Worm (Caenorhabditis elegans) whole organism, L2 larva: ENCODE measurements around the gene rexd-1.

Experiments
- C34F6.9 ChIP-seq: fragments of 150-350 bp; optimal IDR thresholded peaks from 2 replicates; lab custom pipeline; 2014; ENCODE audit warnings: missing biosample characterization, missing genetic modification characterization
- F13H6.1 ChIP-seq: sonication (generic microtip); optimal IDR thresholded peaks from 2 replicates; lab custom pipeline; 2016; ENCODE audit warnings: missing genetic modification characterization, missing compliant biosample characterization
- R02D3.7 ChIP-seq: fragments of 150-350 bp; optimal IDR thresholded peaks from 2 replicates; lab custom pipeline; 2014; ENCODE audit warnings: missing biosample characterization, missing genetic modification characterization
- Y55F3AM.14 ChIP-seq: fragments of 200-800 bp; sonication (Bioruptor generic); optimal IDR thresholded peaks from 2 replicates; lab custom pipeline; 2018; ENCODE audit warnings: mild to moderate bottlenecking, missing genetic modification characterization, missing compliant biosample characterization
- ZK546.5 ChIP-seq: sonication (generic microtip); optimal IDR thresholded peaks from 2 replicates; lab custom pipeline; 2017; ENCODE audit warnings: missing biosample characterization, missing genetic modification characterization
- alr-1 ChIP-seq: fragments of 150-350 bp; optimal IDR thresholded peaks from 2 replicates; lab custom pipeline; 2014; ENCODE audit warnings: missing biosample characterization, missing genetic modification characterization
- aly-2 ChIP-seq: fragments of 150-350 bp; optimal IDR thresholded peaks from 2 replicates; lab custom pipeline; 2014; ENCODE audit warnings: missing biosample characterization, missing genetic modification characterization
- ama-1 ChIP-seq: fragments of 150-350 bp; optimal IDR thresholded peaks from 2 replicates; lab custom pipeline; 2018; ENCODE audit warnings: inconsistent platforms
- blmp-1 ChIP-seq: sonication (generic microtip); optimal IDR thresholded peaks from 2 replicates; lab custom pipeline; 2017; ENCODE audit warnings: missing genetic modification characterization, mild to moderate bottlenecking, missing compliant biosample characterization, antibody characterized with exemption, moderate library complexity; ENCODE audit not compliant: insufficient read depth
- ceh-82 ChIP-seq: fragments of 150-350 bp; optimal IDR thresholded peaks from 2 replicates; lab custom pipeline; 2014; ENCODE audit warnings: missing biosample characterization, missing genetic modification characterization
- crh-2 ChIP-seq: sonication (generic microtip); optimal IDR thresholded peaks from 2 replicates; lab custom pipeline; 2017; ENCODE audit warnings: missing biosample characterization, missing genetic modification characterization
- dmd-4 ChIP-seq: sonication (generic microtip); optimal IDR thresholded peaks from 2 replicates; lab custom pipeline; 2017; ENCODE audit warnings: missing biosample characterization, missing genetic modification characterization
- egl-27 ChIP-seq: sonication (generic microtip); optimal IDR thresholded peaks from 3 replicates; lab custom pipeline; 2017; ENCODE audit warnings: missing biosample characterization, missing genetic modification reagents, missing genetic modification characterization
- elt-1 ChIP-seq: fragments of 150-350 bp; optimal IDR thresholded peaks from 2 replicates; lab custom pipeline; 2014; ENCODE audit warnings: missing biosample characterization, missing genetic modification characterization
- elt-3 ChIP-seq: sonication (generic microtip); optimal IDR thresholded peaks from 2 replicates; lab custom pipeline; 2017; ENCODE audit warnings: missing biosample characterization, missing genetic modification characterization
- fos-1 ChIP-seq: fragments of 150-350 bp; optimal IDR thresholded peaks from 2 replicates; lab custom pipeline; 2014; ENCODE audit warnings: missing biosample characterization, missing genetic modification characterization
- gmeb-1 ChIP-seq: fragments of 150-350 bp; optimal IDR thresholded peaks from 2 replicates; lab custom pipeline; 2014; ENCODE audit warnings: missing biosample characterization, missing genetic modification characterization
- lin-11 ChIP-seq: fragments of 150-350 bp; sonication (generic microtip); optimal IDR thresholded peaks from 2 replicates; lab custom pipeline; 2014; ENCODE audit warnings: missing biosample characterization, missing genetic modification characterization, inconsistent platforms, mixed read lengths
- lin-13 ChIP-seq: fragments of 150-350 bp; optimal IDR thresholded peaks from 2 replicates; lab custom pipeline; 2014; ENCODE audit warnings: missing biosample characterization, missing genetic modification reagents, missing genetic modification characterization
- lsy-2 ChIP-seq, 2 experiments: fragments of 150-350 bp in 1 of 2; sonication (generic microtip) in 1 of 2; optimal IDR thresholded peaks; 2 replicates each; lab custom pipeline; 2014 to 2017; ENCODE audit warnings: missing biosample characterization in 2 of 2, missing genetic modification characterization in 2 of 2
- mbf-1 ChIP-seq: sonication (generic microtip); optimal IDR thresholded peaks from 2 replicates; lab custom pipeline; 2017; ENCODE audit warnings: missing biosample characterization, missing genetic modification characterization
- mdl-1 ChIP-seq, 2 experiments: fragments of 150-350 bp in 1 of 2; sonication (generic microtip) in 1 of 2; optimal IDR thresholded peaks; 2 replicates each; lab custom pipeline; 2017; ENCODE audit warnings: missing biosample characterization in 2 of 2, missing genetic modification characterization in 2 of 2
- nhr-11 ChIP-seq: fragments of 150-350 bp; optimal IDR thresholded peaks from 2 replicates; lab custom pipeline; 2014; ENCODE audit warnings: missing biosample characterization, missing genetic modification characterization
- nhr-12 ChIP-seq: fragments of 150-350 bp; optimal IDR thresholded peaks from 2 replicates; lab custom pipeline; 2014; ENCODE audit warnings: missing biosample characterization, missing genetic modification characterization
- nhr-23 ChIP-seq: fragments of 150-350 bp; optimal IDR thresholded peaks from 2 replicates; lab custom pipeline; 2014; ENCODE audit warnings: missing biosample characterization, missing genetic modification reagents, missing genetic modification characterization
- nhr-25 ChIP-seq: fragments of 150-350 bp; sonication (generic microtip); optimal IDR thresholded peaks from 3 replicates; lab custom pipeline; 2014; ENCODE audit warnings: missing biosample characterization, missing genetic modification characterization
- nhr-6 ChIP-seq: fragments of 150-350 bp; optimal IDR thresholded peaks from 2 replicates; lab custom pipeline; 2014; ENCODE audit warnings: missing biosample characterization, missing genetic modification characterization
- peb-1 ChIP-seq: fragments of 150-350 bp; optimal IDR thresholded peaks from 2 replicates; lab custom pipeline; 2014; ENCODE audit warnings: missing biosample characterization, missing genetic modification characterization
- sma-3 ChIP-seq: sonication (generic microtip); optimal IDR thresholded peaks from 2 replicates; lab custom pipeline; 2016; ENCODE audit warnings: missing genetic modification reagents, missing genetic modification characterization, missing compliant biosample characterization
- snpc-4 ChIP-seq: fragments of 150-350 bp; optimal IDR thresholded peaks from 2 replicates; lab custom pipeline; 2014; ENCODE audit warnings: missing biosample characterization, missing genetic modification characterization
- unc-39 ChIP-seq: fragments of 150-350 bp; optimal IDR thresholded peaks from 2 replicates; lab custom pipeline; 2014; ENCODE audit warnings: missing biosample characterization, missing genetic modification characterization
- zag-1 ChIP-seq: fragments of 150-350 bp; optimal IDR thresholded peaks from 2 replicates; lab custom pipeline; 2014; ENCODE audit warnings: missing biosample characterization, missing genetic modification characterization
- ztf-11 ChIP-seq: sonication (generic microtip); optimal IDR thresholded peaks from 2 replicates; lab custom pipeline; 2017; ENCODE audit warnings: missing biosample characterization, missing genetic modification characterization

The rexd-1 gene

DNA sequence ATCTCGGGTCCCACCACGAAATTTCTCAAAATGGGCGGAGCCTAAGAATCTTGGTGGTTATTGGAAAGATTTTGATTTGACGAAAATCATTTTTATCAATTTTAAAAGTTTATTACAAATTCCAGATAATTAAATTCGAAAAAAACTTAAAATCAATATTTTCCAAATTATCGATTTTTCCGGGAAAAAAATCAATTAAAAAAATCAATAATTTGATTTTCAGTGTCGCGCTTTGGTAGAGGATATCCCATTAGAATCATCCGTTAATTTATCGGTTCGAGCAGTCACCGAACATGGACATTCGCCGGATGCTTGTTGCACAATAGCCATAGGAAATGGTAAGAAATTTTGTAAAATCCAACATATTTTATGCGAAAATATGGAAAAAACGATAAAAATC is 40.9 kb upstream of the rexd-1 start:
- TF ChIP-seq sma-3 (GFP tag; lab: Kevin White, UChicago), result no peak
- no peak for TF ChIP-seq lsy-2 (tag; optimal IDR thresholded peaks at IDR 0.05; lab: Kevin White, UChicago)
- no peak for TF ChIP-seq mbf-1 (tag; lab: Kevin White, UChicago)
- no peak for TF ChIP-seq crh-2 (tag; lab: Kevin White, UChicago)
- TF ChIP-seq dmd-4, result no peak
- TF ChIP-seq elt-1 (tag; lab: Kevin White, UChicago), result no peak
- no peak for TF ChIP-seq nhr-12 (tag; lab: Kevin White, UChicago)
- TF ChIP-seq elt-3 (tag; lab: Kevin White, UChicago), result no peak
- no peak for TF ChIP-seq R02D3.7 (tag; lab: Kevin White, UChicago)
- TF ChIP-seq nhr-25 (tag; lab: Kevin White, UChicago), result no peak
- no peak for TF ChIP-seq fos-1 (tag; lab: Kevin White, UChicago)
- TF ChIP-seq alr-1 (tag; lab: Kevin White, UChicago), result no peak
- no peak for TF ChIP-seq unc-39 (tag; lab: Kevin White, UChicago)
- no peak for TF ChIP-seq C34F6.9 (tag; lab: Kevin White, UChicago)

- TF ChIP-seq ztf-11 (tag; lab: Kevin White, UChicago) (no peak), lin-11 (tag; lab: Kevin White, UChicago) (no peak), egl-27 (tag; lab: Kevin White, UChicago) (no peak), snpc-4 (tag; lab: Kevin White, UChicago) (no peak), elt-1 (tag; lab: Kevin White, UChicago) (no peak), aly-2 (tag; lab: Kevin White, UChicago) (no peak), F13H6.1 (tag; lab: Kevin White, UChicago) (no peak), Y55F3AM.14 (GFP tag; lab: Kevin White, UChicago) (no peak), blmp-1 (tag; lab: Kevin White, UChicago) (no peak), mdl-1 (tag; optimal IDR thresholded peaks at IDR 0.05; lab: Kevin White, UChicago) (no peak), ama-1 (lab: Kevin White, UChicago) (no peak), unc-39 (tag; lab: Kevin White, UChicago) (no peak), gmeb-1 (tag; lab: Kevin White, UChicago) (no peak), ceh-82 (tag; lab: Kevin White, UChicago) (no peak), zag-1 (no peak), nhr-25 (tag; lab: Kevin White, UChicago) (no peak), peb-1 (tag; lab: Kevin White, UChicago) (no peak), nhr-23 (tag; lab: Kevin White, UChicago) (no peak), ZK546.5 (tag; lab: Kevin White, UChicago) (no peak), lin-13 (GFP tag; lab: Kevin White, UChicago) (no peak)
- TF ChIP-seq, all 48 proteins: peak for 0
Observed at ce11 chrIII:1794100-1794499, 40.2 kb upstream of the rexd-1 start.

ce11 chrIII:1799407-1799806 is 34.9 kb upstream of the rexd-1 start:
- TF ChIP-seq nhr-12 (tag; lab: Kevin White, UChicago), result no peak
- no peak for TF ChIP-seq zag-1
- no peak for TF ChIP-seq lsy-2 (tag; optimal IDR thresholded peaks at IDR 0.05; lab: Kevin White, UChicago)
- TF ChIP-seq egl-27 (tag; lab: Kevin White, UChicago), result no peak
- no peak for TF ChIP-seq snpc-4 (tag; lab: Kevin White, UChicago)

DNA sequence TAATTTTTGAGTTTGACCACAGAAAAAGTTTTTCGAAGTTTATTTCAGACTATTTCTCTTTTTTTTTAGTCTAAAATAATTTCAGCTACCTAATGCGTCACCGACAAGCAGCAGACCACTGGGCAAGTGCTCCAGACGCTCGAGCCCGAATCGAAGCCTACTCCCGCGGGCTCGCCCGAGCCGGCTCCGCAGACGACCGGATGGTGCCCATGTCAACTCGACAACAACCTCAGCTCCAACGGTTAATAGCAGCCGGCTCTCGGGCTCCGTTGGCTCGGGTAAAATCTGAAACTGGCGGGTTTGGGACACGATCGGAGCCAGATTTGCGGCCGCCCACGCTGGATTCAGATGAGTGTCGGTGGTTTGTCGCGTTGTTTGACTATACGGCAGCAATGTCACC is 31.3 kb upstream of the rexd-1 start:
- TF ChIP-seq peb-1 (tag; lab: Kevin White, UChicago), result no peak
- TF ChIP-seq, all 48 proteins: peak for 0

DNA sequence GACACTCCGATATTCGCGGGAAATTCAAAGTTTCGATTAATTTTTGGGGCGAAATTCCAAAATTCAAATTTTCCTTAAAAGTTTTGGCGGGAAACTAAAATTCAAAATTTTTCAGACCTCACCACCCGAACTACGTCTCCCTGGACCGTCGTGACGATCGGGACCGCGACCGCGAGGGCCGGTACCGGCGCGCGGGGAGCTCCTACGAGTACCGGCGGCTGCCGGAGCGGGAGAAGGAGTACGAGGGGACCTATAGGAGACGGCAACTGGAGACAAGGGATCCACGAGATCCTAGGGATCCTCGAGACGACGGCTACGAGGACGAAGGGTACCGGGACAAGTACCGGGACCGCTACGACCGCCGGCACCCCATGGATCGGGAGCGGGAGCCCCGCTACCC is 29.8 kb upstream of the rexd-1 start:
- TF ChIP-seq lin-13 (GFP tag; lab: Kevin White, UChicago) (no peak), ZK546.5 (tag; lab: Kevin White, UChicago) (no peak), nhr-11 (tag; lab: Kevin White, UChicago) (no peak), nhr-6 (tag; lab: Kevin White, UChicago) (no peak), ztf-11 (tag; lab: Kevin White, UChicago) (no peak), snpc-4 (tag; lab: Kevin White, UChicago) (no peak), alr-1 (tag; lab: Kevin White, UChicago) (no peak), sma-3 (GFP tag; lab: Kevin White, UChicago) (no peak)
